Worm (Caenorhabditis elegans) whole organism, early embryonic: ENCODE measurements around the gene nhr-51.

Experiments
- B0310.2 ChIP-seq: sonication (generic microtip); optimal IDR thresholded peaks from 2 replicates; lab custom pipeline; 2016; ENCODE audit warnings: mild to moderate bottlenecking, missing genetic modification characterization, missing compliant biosample characterization
- ets-7 ChIP-seq: sonication (generic microtip); optimal IDR thresholded peaks from 2 replicates; lab custom pipeline; 2016; ENCODE audit warnings: missing genotype, missing genetic modification characterization, missing compliant biosample characterization
- sea-1 ChIP-seq: fragments of 200-800 bp; sonication (Bioruptor generic); conservative IDR thresholded peaks from 2 replicates; pipeline ENCODE4 v1.3.6; 2022; ENCODE audit warnings: missing genetic modification characterization, missing compliant biosample characterization
- tra-4 ChIP-seq: sonication (generic microtip); optimal IDR thresholded peaks from 2 replicates; lab custom pipeline; 2017; ENCODE audit warnings: missing genetic modification characterization, missing compliant biosample characterization

DNA sequence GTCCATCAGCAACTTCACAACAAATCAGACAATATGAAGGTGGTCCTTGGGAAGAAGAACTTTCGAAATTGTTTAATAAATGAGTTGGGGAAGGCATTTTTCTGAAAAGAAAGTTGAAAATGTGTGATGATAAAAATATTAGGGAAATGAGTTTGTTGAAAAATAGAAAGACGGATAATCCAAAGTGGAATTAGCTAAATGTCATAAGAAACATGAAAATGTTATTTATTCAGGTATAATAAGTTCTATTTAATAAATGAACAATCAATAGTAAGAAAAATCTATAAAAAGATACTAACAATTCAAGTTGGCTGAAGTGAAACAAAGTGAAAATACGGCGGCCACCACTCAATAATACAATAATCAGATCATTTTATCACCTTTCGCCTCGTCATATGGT lies 28.5 kb downstream of the nhr-51 start, which contains the start of gene nhr-53:
- TF ChIP-seq ets-7 (no peak), sea-1 (no peak), B0310.2 (no peak), tra-4 (no peak)
